Fruit fly (Drosophila melanogaster): ENCODE results near the gene CG14715.
A peak's percentile ranks its signal among the peaks of the same experiment; 100 is the strongest.

dm6 chr3R:11628416-11629041 lies 45.5 kb upstream of the CG14715 start, which contains the start of gene CG14712:
- TF ChIP-seq CG32264 (GFP tag; optimal IDR thresholded peaks at IDR 0.05) (no peak), psq (GFP tag; optimal IDR thresholded peaks at IDR 0.05) (no peak), HLH106 (tag; optimal IDR thresholded peaks at IDR 0.05) (no peak), Hr83 (GFP tag; optimal IDR thresholded peaks at IDR 0.05; ENCODE audit: poor library complexity, severe bottlenecking) (peak; percentile 49)

All from whole organism, wandering third instar larva.